Worm (Caenorhabditis elegans) whole organism, late embryonic: Measurements from ENCODE around the gene aex-4.

Source experiments
- C38D4.7 ChIP-seq: fragments of 200-800 bp; sonication (Bioruptor generic); optimal IDR thresholded peaks from 2 replicates; lab custom pipeline; 2018; ENCODE audit warnings: mild to moderate bottlenecking, missing genetic modification characterization, moderate library complexity, missing compliant biosample characterization
- F13H6.1 ChIP-seq: sonication (generic microtip); optimal IDR thresholded peaks from 2 replicates; lab custom pipeline; 2016; ENCODE audit warnings: missing genetic modification characterization, missing compliant biosample characterization
- Y22D7AL.16 ChIP-seq: sonication (generic microtip); optimal IDR thresholded peaks from 2 replicates; lab custom pipeline; 2016; ENCODE audit warnings: missing genetic modification characterization, missing compliant biosample characterization
- ahr-1 ChIP-seq: sonication (generic microtip); optimal IDR thresholded peaks from 2 replicates; lab custom pipeline; 2016; ENCODE audit warnings: missing genetic modification characterization, missing compliant biosample characterization
- ceh-14 ChIP-seq: sonication (generic microtip); optimal IDR thresholded peaks from 2 replicates; lab custom pipeline; 2016; ENCODE audit warnings: missing genotype, missing genetic modification characterization, missing compliant biosample characterization
- ceh-18 ChIP-seq: sonication (generic microtip); optimal IDR thresholded peaks from 2 replicates; lab custom pipeline; 2016; ENCODE audit warnings: missing genetic modification characterization, missing compliant biosample characterization
- ceh-2 ChIP-seq: sonication (generic microtip); optimal IDR thresholded peaks from 2 replicates; lab custom pipeline; 2016; ENCODE audit warnings: missing genotype, missing genetic modification characterization, missing compliant biosample characterization
- ceh-24 ChIP-seq: sonication (generic microtip); optimal IDR thresholded peaks from 2 replicates; lab custom pipeline; 2016; ENCODE audit warnings: mild to moderate bottlenecking, missing genetic modification characterization, missing compliant biosample characterization
- ceh-31 ChIP-seq: sonication (generic microtip); optimal IDR thresholded peaks from 2 replicates; lab custom pipeline; 2016; ENCODE audit warnings: missing genetic modification characterization, missing compliant biosample characterization
- ceh-34 ChIP-seq: sonication (generic microtip); optimal IDR thresholded peaks from 2 replicates; lab custom pipeline; 2016; ENCODE audit warnings: mild to moderate bottlenecking, missing genetic modification characterization, missing compliant biosample characterization
- ceh-48 ChIP-seq: sonication (generic microtip); optimal IDR thresholded peaks from 2 replicates; lab custom pipeline; 2016; ENCODE audit warnings: missing genetic modification characterization, inconsistent platforms, missing compliant biosample characterization
- dve-1 ChIP-seq: sonication (generic microtip); optimal IDR thresholded peaks from 2 replicates; lab custom pipeline; 2017; ENCODE audit warnings: antibody characterized with exemption, mild to moderate bottlenecking, missing genetic modification characterization, missing compliant biosample characterization
- elt-2 ChIP-seq: sonication (generic microtip); optimal IDR thresholded peaks from 2 replicates; lab custom pipeline; 2016; ENCODE audit warnings: missing genetic modification reagents, missing genetic modification characterization, missing compliant biosample characterization
- fkh-10 ChIP-seq: fragments of 150-350 bp; optimal IDR thresholded peaks from 2 replicates; lab custom pipeline; 2014; ENCODE audit warnings: missing biosample characterization, missing genetic modification reagents, missing genetic modification characterization
- hlh-13 ChIP-seq: fragments of 200-800 bp; sonication (Bioruptor generic); optimal IDR thresholded peaks from 2 replicates; lab custom pipeline; 2018; ENCODE audit warnings: mild to moderate bottlenecking, missing genetic modification characterization, missing compliant biosample characterization
- hlh-8 ChIP-seq: sonication (generic microtip); optimal IDR thresholded peaks from 2 replicates; lab custom pipeline; 2016; ENCODE audit warnings: missing genotype, missing genetic modification characterization, missing compliant biosample characterization
- mec-3 ChIP-seq: sonication (generic microtip); optimal IDR thresholded peaks from 2 replicates; lab custom pipeline; 2016; ENCODE audit warnings: borderline replicate concordance, missing genetic modification characterization, missing compliant biosample characterization
- nfya-1 ChIP-seq: sonication (generic microtip); optimal IDR thresholded peaks from 2 replicates; lab custom pipeline; 2017; ENCODE audit warnings: missing genetic modification characterization, mild to moderate bottlenecking, missing compliant biosample characterization, antibody characterized with exemption, moderate library complexity
- pag-3 ChIP-seq: sonication (generic microtip); optimal IDR thresholded peaks from 2 replicates; lab custom pipeline; 2016; ENCODE audit warnings: missing compliant biosample characterization, missing genetic modification characterization, borderline replicate concordance
- pat-9 ChIP-seq: fragments of 200-800 bp; sonication (Bioruptor generic); optimal IDR thresholded peaks from 2 replicates; lab custom pipeline; 2018; ENCODE audit warnings: mild to moderate bottlenecking, missing genetic modification characterization, moderate library complexity, missing compliant biosample characterization
- pha-4 ChIP-seq: fragments of 150-350 bp; optimal IDR thresholded peaks from 2 replicates; lab custom pipeline; 2018; ENCODE audit warnings: missing biosample characterization, missing genetic modification reagents, missing genetic modification characterization
- pqm-1 ChIP-seq: sonication (generic microtip); optimal IDR thresholded peaks from 2 replicates; lab custom pipeline; 2016; ENCODE audit warnings: missing genetic modification characterization, missing compliant biosample characterization
- ref-2 ChIP-seq: sonication (generic microtip); optimal IDR thresholded peaks from 2 replicates; lab custom pipeline; 2016; ENCODE audit warnings: missing genetic modification characterization, missing compliant biosample characterization
- rnt-1 ChIP-seq: sonication (generic microtip); optimal IDR thresholded peaks from 2 replicates; lab custom pipeline; 2016; ENCODE audit warnings: missing genetic modification characterization, missing compliant biosample characterization
- sox-2 ChIP-seq: fragments of 200-800 bp; sonication (Bioruptor generic); IDR thresholded peaks from 2 replicates; pipeline ENCODE4 v1.3.6; 2022; ENCODE audit warnings: missing genetic modification reagents, missing genetic modification characterization, missing compliant biosample characterization
- tbx-2 ChIP-seq: sonication (generic microtip); optimal IDR thresholded peaks from 2 replicates; lab custom pipeline; 2016; ENCODE audit warnings: missing genetic modification characterization, missing compliant biosample characterization
- unc-3 ChIP-seq, 2 experiments: fragments of 200-800 bp in 1 of 2; sonication (Bioruptor generic) in 1 of 2; sonication (generic microtip) in 1 of 2; conservative IDR thresholded peaks in 1 of 2; optimal IDR thresholded peaks in 1 of 2; 2 replicates each; pipeline versions ENCODE4 v1.3.6 to Lab custom; 2016 to 2022; ENCODE audit warnings: missing compliant biosample characterization in 2 of 2, missing genetic modification characterization in 2 of 2, missing genetic modification reagents in 1 of 2
- unc-42 ChIP-seq: sonication (generic microtip); optimal IDR thresholded peaks from 2 replicates; lab custom pipeline; 2016; ENCODE audit warnings: missing genotype, missing genetic modification characterization, missing compliant biosample characterization
- unc-55 ChIP-seq: sonication (generic microtip); optimal IDR thresholded peaks from 2 replicates; lab custom pipeline; 2017; ENCODE audit warnings: missing biosample characterization, missing genetic modification reagents, missing genetic modification characterization
- unc-86 ChIP-seq: sonication (generic microtip); optimal IDR thresholded peaks from 2 replicates; lab custom pipeline; 2016; ENCODE audit warnings: missing genetic modification characterization, missing compliant biosample characterization
- ztf-16 ChIP-seq: sonication (generic microtip); optimal IDR thresholded peaks from 2 replicates; lab custom pipeline; 2017; ENCODE audit warnings: missing genetic modification characterization, missing compliant biosample characterization

The aex-4 gene

DNA sequence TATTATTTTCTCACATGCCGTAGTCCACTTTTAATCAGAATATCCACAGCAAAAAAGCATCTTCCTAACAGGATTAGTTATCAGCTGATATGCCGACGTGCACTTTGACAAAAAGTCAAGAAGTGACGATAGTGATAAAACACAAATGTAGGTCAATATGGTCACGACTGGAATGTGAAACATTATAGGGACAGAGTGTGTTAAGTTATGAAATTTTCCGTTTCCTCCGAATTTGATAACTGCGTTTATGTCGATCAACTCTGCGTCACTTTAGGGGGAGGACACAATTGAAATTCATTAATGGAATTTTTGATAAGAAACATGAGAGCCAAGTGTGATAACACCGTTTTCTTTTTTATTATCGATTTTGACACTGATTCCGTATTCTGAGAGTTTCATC lies at the start of gene aex-4:
Gene aex-4, plus strand, starts transcription at position 312 of the 400 bp plus-strand sequence.
- TF ChIP-seq ztf-16 (tag; lab: Kevin White, UChicago) (no peak), unc-3 (GFP tag; conservative IDR thresholded peaks at IDR 0.05; lab: Robert Waterston, UW) (no peak), unc-3 (tag; optimal IDR thresholded peaks at IDR 0.05; lab: Kevin White, UChicago) (no peak), nfya-1 (tag; lab: Kevin White, UChicago) (no peak), elt-2 (tag; lab: Kevin White, UChicago) (peak; percentile 64), pqm-1 (tag; lab: Kevin White, UChicago) (no peak)

DNA sequence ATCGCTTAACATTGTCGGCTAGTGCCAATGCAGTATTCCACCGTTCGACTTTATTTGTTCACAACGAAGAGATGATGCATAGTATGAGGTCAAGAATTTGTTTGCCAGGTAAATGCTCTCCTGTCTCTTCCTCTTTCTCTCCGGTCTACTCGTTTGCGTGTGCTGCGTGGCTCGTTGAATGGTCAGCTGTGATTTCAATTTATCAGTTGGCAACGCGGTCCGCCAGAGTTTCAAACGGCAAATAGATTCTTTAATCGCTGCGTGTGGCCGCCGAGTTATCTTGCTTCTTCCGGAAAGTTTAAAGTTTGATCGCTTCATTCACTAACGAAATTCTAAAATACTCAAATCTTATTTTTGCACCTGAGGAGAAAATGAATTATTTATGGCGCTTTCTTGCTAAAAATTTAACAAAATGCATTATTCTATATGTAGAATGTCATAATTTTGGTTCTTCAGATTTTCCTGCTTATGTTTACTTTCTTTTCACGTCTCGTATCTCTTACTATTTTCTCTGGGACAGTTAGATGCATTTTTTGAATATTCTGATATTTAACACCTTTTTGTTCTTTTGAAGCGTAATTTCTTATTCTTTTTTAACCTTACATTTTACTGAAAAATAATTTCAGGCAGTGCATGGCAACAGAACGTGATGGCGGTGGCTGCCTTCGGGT lies 48.4 kb upstream of the aex-4 start, which contains the start of gene tsp-17:
Gene tsp-17, plus strand, starts transcription at position 621 of the 671 bp plus-strand sequence.
- TF ChIP-seq unc-55 (peak; percentile 17), unc-86 (tag; lab: Kevin White, UChicago) (no peak), ahr-1 (tag; lab: Kevin White, UChicago) (no peak), elt-2 (tag; lab: Kevin White, UChicago) (peak; percentile 23), dve-1 (tag; lab: Kevin White, UChicago) (no peak), ceh-48 (no peak), ceh-14 (tag; lab: Kevin White, UChicago) (no peak), ceh-2 (tag; lab: Kevin White, UChicago) (no peak), F13H6.1 (tag; lab: Kevin White, UChicago) (no peak)

DNA sequence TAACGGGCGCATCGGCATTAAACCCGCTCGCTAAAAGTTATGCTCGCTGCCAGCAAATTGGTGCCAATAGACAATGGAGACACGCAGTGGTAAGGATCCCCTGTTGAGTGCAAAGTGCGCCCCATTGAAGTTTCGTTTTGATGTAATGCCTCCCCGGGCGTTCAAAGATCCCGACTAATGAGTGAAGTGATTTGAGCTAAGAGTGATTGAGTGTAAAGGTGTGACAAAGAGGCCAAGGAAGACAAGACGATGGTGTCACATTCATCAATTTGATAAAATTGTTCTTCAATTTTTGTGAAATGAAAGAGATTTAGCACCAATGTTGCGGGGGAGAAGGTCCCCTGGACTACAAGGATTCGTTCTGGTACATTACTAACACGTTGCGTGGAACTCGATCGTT lies 46.0 kb upstream of the aex-4 start:
- no peak for TF ChIP-seq ceh-2 (tag; lab: Kevin White, UChicago)
- no peak for TF ChIP-seq ceh-18 (tag; lab: Kevin White, UChicago)
- no peak for TF ChIP-seq pha-4 (tag; lab: Kevin White, UChicago)
- peak; percentile 77 for TF ChIP-seq unc-55
- TF ChIP-seq Y22D7AL.16 (tag; lab: Kevin White, UChicago) = no peak
- no peak for TF ChIP-seq rnt-1 (tag; lab: Kevin White, UChicago)

DNA sequence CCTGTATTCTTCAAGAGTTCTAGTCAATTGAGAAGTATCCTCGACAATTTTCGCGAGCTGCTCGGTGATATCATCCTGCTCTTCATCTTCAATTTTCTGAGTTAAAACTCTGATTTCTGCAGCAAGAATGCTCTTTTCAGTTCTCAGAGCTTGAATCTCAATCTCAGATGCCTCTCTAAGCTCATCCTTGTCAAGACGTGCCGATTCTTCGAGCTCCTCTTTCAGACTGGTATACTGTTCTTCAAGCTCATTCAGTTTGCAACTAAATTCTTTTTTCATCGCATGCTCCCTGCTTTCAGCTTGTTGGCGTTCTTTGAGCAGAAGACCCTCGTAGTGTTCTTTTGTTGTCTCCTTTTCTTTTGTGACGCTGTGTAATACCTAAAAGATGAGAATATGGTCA lies 42.7 kb upstream of the aex-4 start:
- TF ChIP-seq pqm-1 (tag; lab: Kevin White, UChicago) = no peak
- TF ChIP-seq dve-1 (tag; lab: Kevin White, UChicago) = no peak
- no peak for TF ChIP-seq nfya-1 (tag; lab: Kevin White, UChicago)
- TF ChIP-seq pag-3 (tag; lab: Kevin White, UChicago) = no peak
- no peak for TF ChIP-seq hlh-13 (GFP tag; lab: Kevin White, UChicago)
- TF ChIP-seq unc-42 (tag; lab: Kevin White, UChicago) = no peak
- no peak for TF ChIP-seq sox-2 (GFP tag; lab: Robert Waterston, UW)
- TF ChIP-seq ref-2 = no peak
- no peak for TF ChIP-seq mec-3 (tag; lab: Kevin White, UChicago)
- TF ChIP-seq hlh-8 = no peak
- TF ChIP-seq tbx-2 (tag; lab: Kevin White, UChicago) = no peak

DNA sequence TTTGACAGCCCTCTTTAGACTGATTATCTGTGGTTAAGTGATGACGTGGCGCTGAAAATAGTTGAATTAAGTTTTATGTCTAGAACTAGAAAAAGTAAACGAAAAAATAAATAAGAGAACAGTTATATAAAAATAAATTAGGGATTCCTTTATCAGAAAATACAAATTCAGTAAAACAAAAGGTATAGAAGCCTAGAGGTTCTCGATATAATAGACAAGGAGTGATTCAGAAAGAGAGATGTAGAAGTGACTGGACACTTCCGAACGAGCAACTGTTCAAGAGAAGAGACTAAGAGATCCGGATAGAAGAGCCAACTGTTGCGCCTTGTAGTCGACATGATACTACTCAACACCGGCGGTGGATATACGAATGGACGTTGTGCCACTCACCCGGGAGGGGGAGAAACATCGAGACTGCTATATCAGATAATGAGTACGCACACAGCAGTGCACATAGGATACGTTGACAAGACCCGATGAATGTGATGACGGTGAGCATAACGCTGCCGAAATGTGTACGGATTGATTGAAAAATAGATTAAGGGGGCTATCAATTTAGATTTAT lies 39.8 kb upstream of the aex-4 start, which contains the start of gene tag-278:
Gene tag-278, minus strand, starts transcription at position 51 of the 565 bp plus-strand sequence.
- TF ChIP-seq pat-9 (tag; lab: Kevin White, UChicago) (peak; percentile 4), ceh-34 (tag; lab: Kevin White, UChicago) (peak; percentile 11), fkh-10 (GFP tag; lab: Kevin White, UChicago) (no peak), unc-55 (peak; percentile 84), ceh-31 (peak; percentile 23), ceh-24 (tag; lab: Kevin White, UChicago) (no peak), C38D4.7 (GFP tag; lab: Kevin White, UChicago) (no peak), ceh-18 (tag; lab: Kevin White, UChicago) (peak; percentile 77), rnt-1 (tag; lab: Kevin White, UChicago) (peak; percentile 59), nfya-1 (tag; lab: Kevin White, UChicago) (peak; percentile 39)
- TF ChIP-seq, all 69 proteins: peak for 7
